Fruit fly (Drosophila melanogaster) whole organism, embryonic: ENCODE data around the gene CG43800.

Source experiments
- CG11085 ChIP-seq: fragments of 200-800 bp; sonication (Bioruptor generic); IDR thresholded peaks from 2 replicates; pipeline ENCODE4 v1.3.6; 2022; ENCODE audit warnings: missing biosample characterization, missing genetic modification characterization
- CG11560 ChIP-seq: fragments of 200-800 bp; sonication (Bioruptor generic); IDR thresholded peaks from 3 replicates; pipeline ENCODE4 v1.3.6; 2022; ENCODE audit warnings: missing biosample characterization, missing genetic modification characterization
- CG18262 ChIP-seq: fragments of 200-800 bp; optimal IDR thresholded peaks from 3 replicates; lab custom pipeline; 2019; ENCODE audit warnings: missing biosample characterization, mild to moderate bottlenecking, missing genetic modification characterization, moderate library complexity
- CG2199 ChIP-seq: fragments of 200-800 bp; sonication (Bioruptor generic); IDR thresholded peaks from 3 replicates; pipeline ENCODE4 v1.3.6; 2022; ENCODE audit warnings: missing biosample characterization, missing genetic modification characterization
- CG2712 ChIP-seq: fragments of 200-800 bp; optimal IDR thresholded peaks from 3 replicates; lab custom pipeline; 2019; ENCODE audit warnings: missing biosample characterization, mild to moderate bottlenecking, missing genetic modification characterization, moderate library complexity
- CG2875 ChIP-seq: fragments of 200-800 bp; sonication (Bioruptor generic); optimal IDR thresholded peaks from 2 replicates; lab custom pipeline; 2017; ENCODE audit warnings: missing biosample characterization, mild to moderate bottlenecking, missing genetic modification characterization, missing genetic modification reagents
- CG31224 ChIP-seq: fragments of 200-800 bp; sonication (Bioruptor generic); IDR thresholded peaks from 2 replicates; pipeline ENCODE4 v1.3.6; 2022; ENCODE audit warnings: missing biosample characterization, missing genetic modification characterization
- CG34376 ChIP-seq: fragments of 200-800 bp; sonication (Bioruptor generic); optimal IDR thresholded peaks from 2 replicates; lab custom pipeline; 2018; ENCODE audit warnings: missing biosample characterization, mild to moderate bottlenecking, missing genetic modification characterization
- CG4282 ChIP-seq: fragments of 200-800 bp; sonication (Bioruptor generic); optimal IDR thresholded peaks from 2 replicates; lab custom pipeline; 2016; ENCODE audit warnings: missing biosample characterization, missing genetic modification characterization
- CG7556 ChIP-seq: fragments of 200-800 bp; sonication (Bioruptor generic); optimal IDR thresholded peaks from 2 replicates; lab custom pipeline; 2017; ENCODE audit warnings: missing biosample characterization, mild to moderate bottlenecking, missing genetic modification characterization
- Deaf1 ChIP-seq: fragments of 200-800 bp; optimal IDR thresholded peaks from 3 replicates; lab custom pipeline; 2019; ENCODE audit warnings: missing biosample characterization, mild to moderate bottlenecking, missing genetic modification characterization, moderate library complexity
- Drgx ChIP-seq: fragments of 200-800 bp; sonication (Bioruptor generic); IDR thresholded peaks from 2 replicates; pipeline ENCODE4 v1.3.6; 2022; ENCODE audit warnings: missing biosample characterization, missing genetic modification characterization
- E2f1 ChIP-seq: fragments of 200-800 bp; sonication (Bioruptor generic); IDR thresholded peaks from 2 replicates; pipeline ENCODE4 v1.3.6; 2022; ENCODE audit warnings: missing biosample characterization, missing genetic modification characterization
- Ets65A ChIP-seq: fragments of 200-800 bp; sonication (Bioruptor generic); peaks from one replicate; lab custom pipeline; 2016; ENCODE audit warnings: missing biosample characterization, missing genetic modification characterization
- Hmr ChIP-seq: fragments of 200-800 bp; sonication (Bioruptor generic); optimal IDR thresholded peaks from 3 replicates; lab custom pipeline; 2017; ENCODE audit warnings: mild to moderate bottlenecking, missing biosample characterization, missing genetic modification reagents, missing genetic modification characterization
- Hmx ChIP-seq: fragments of 200-800 bp; sonication (Bioruptor generic); optimal IDR thresholded peaks from 2 replicates; lab custom pipeline; 2016; ENCODE audit warnings: missing biosample characterization, missing genetic modification characterization
- Hr78 ChIP-seq, 2 experiments: fragments of 200-800 bp in 1 of 2; fragments of >200 bp in 1 of 2; sonication (Bioruptor generic) in 1 of 2; optimal IDR thresholded peaks; 2 replicates each; lab custom pipeline; 2017 to 2019; ENCODE audit warnings: missing biosample characterization in 2 of 2, missing genetic modification characterization in 2 of 2, mild to moderate bottlenecking in 1 of 2, moderate library complexity in 1 of 2
- Meics ChIP-seq: fragments of 200-800 bp; sonication (Bioruptor generic); optimal IDR thresholded peaks from 2 replicates; lab custom pipeline; 2017; ENCODE audit warnings: missing biosample characterization, mild to moderate bottlenecking, missing genetic modification characterization
- Oaz ChIP-seq: fragments of 200-800 bp; sonication (Bioruptor generic); IDR thresholded peaks from 2 replicates; pipeline ENCODE4 v1.3.6; 2022; ENCODE audit warnings: missing biosample characterization, missing genetic modification characterization
- Optix ChIP-seq: fragments of 200-800 bp; sonication (Bioruptor generic); IDR thresholded peaks from 3 replicates; pipeline ENCODE4 v1.3.6; 2022; ENCODE audit warnings: missing biosample characterization, missing genetic modification characterization
- Pdp1 ChIP-seq, 2 experiments: fragments of 200-800 bp; sonication (Bioruptor generic); optimal IDR thresholded peaks; 3 replicates each; lab custom pipeline; 2016; ENCODE audit warnings: missing biosample characterization in 2 of 2, missing genetic modification characterization in 2 of 2, mild to moderate bottlenecking in 1 of 2, moderate library complexity in 1 of 2
- Sin3A ChIP-seq: fragments of >200 bp; optimal IDR thresholded peaks from 2 replicates; lab custom pipeline; 2018
- bsh ChIP-seq, 2 experiments: fragments of 200-800 bp; sonication (Bioruptor generic); optimal IDR thresholded peaks; 2 replicates each; lab custom pipeline; 2017 to 2018; ENCODE audit warnings: mild to moderate bottlenecking in 2 of 2, missing biosample characterization in 2 of 2, missing genetic modification characterization in 2 of 2, moderate library complexity in 1 of 2
- chif ChIP-seq, 2 experiments: fragments of 200-800 bp; sonication (Bioruptor generic); optimal IDR thresholded peaks; 3 replicates each; lab custom pipeline; 2016; ENCODE audit warnings: missing biosample characterization in 2 of 2, missing genetic modification characterization in 2 of 2
- crc ChIP-seq: fragments of 200-800 bp; sonication (Bioruptor generic); optimal IDR thresholded peaks from 2 replicates; lab custom pipeline; 2016; ENCODE audit warnings: missing biosample characterization, missing genetic modification characterization
- da ChIP-seq: fragments of 200-800 bp; sonication (Bioruptor generic); optimal IDR thresholded peaks from 2 replicates; lab custom pipeline; 2016; ENCODE audit warnings: missing biosample characterization, missing genetic modification characterization
- dati ChIP-seq: fragments of 200-800 bp; sonication (Bioruptor generic); IDR thresholded peaks from 2 replicates; pipeline ENCODE4 v1.3.6; 2022; ENCODE audit warnings: missing biosample characterization, missing genetic modification characterization
- exex ChIP-seq: fragments of 200-800 bp; sonication (Bioruptor generic); optimal IDR thresholded peaks from 4 replicates; lab custom pipeline; 2018; ENCODE audit warnings: missing biosample characterization, mild to moderate bottlenecking, missing genetic modification characterization, moderate library complexity
- gce ChIP-seq: fragments of 200-800 bp; sonication (Bioruptor generic); IDR thresholded peaks from 3 replicates; pipeline ENCODE4 v1.3.6; 2022; ENCODE audit warnings: missing biosample characterization, missing genetic modification characterization
- gem ChIP-seq: fragments of 200-800 bp; sonication (Bioruptor generic); optimal IDR thresholded peaks from 2 replicates; lab custom pipeline; 2019; ENCODE audit warnings: missing biosample characterization, mild to moderate bottlenecking, missing genetic modification characterization, moderate library complexity
- grn ChIP-seq: fragments of 200-800 bp; sonication (Bioruptor generic); optimal IDR thresholded peaks from 3 replicates; lab custom pipeline; 2017; ENCODE audit warnings: missing biosample characterization, missing genetic modification characterization
- gsb ChIP-seq: fragments of 200-800 bp; sonication (Bioruptor generic); IDR thresholded peaks from 2 replicates; pipeline ENCODE4 v1.3.6; 2022; ENCODE audit warnings: missing biosample characterization, missing genetic modification characterization
- hkb ChIP-seq, 2 experiments: fragments of 200-800 bp in 1 of 2; fragments of >200 bp in 1 of 2; sonication (Bioruptor generic) in 1 of 2; IDR thresholded peaks in 1 of 2; optimal IDR thresholded peaks in 1 of 2; 2 replicates each; pipeline versions ENCODE4 v1.3.6 to Lab custom; 2017 to 2022; ENCODE audit warnings: missing biosample characterization in 1 of 2, missing genetic modification characterization in 1 of 2
- hth ChIP-seq: fragments of >200 bp; optimal IDR thresholded peaks from 2 replicates; lab custom pipeline; 2017; ENCODE audit warnings: inconsistent platforms
- inv ChIP-seq: fragments of 200-800 bp; sonication (Bioruptor generic); IDR thresholded peaks from 2 replicates; pipeline ENCODE4 v1.3.6; 2022; ENCODE audit warnings: missing biosample characterization, missing genetic modification characterization; ENCODE audit not compliant: partially characterized antibody
- luna ChIP-seq: fragments of 200-800 bp; sonication (Bioruptor generic); optimal IDR thresholded peaks from 2 replicates; lab custom pipeline; 2016; ENCODE audit warnings: missing biosample characterization, missing genetic modification characterization
- mirr ChIP-seq: fragments of 200-800 bp; sonication (Bioruptor generic); optimal IDR thresholded peaks from 3 replicates; lab custom pipeline; 2018; ENCODE audit warnings: missing biosample characterization, mild to moderate bottlenecking, missing genetic modification characterization
- mld ChIP-seq: fragments of 200-800 bp; sonication (Bioruptor generic); IDR thresholded peaks from 3 replicates; pipeline ENCODE4 v1.3.6; 2022; ENCODE audit warnings: missing biosample characterization, missing genetic modification characterization; ENCODE audit not compliant: partially characterized antibody
- nom ChIP-seq: fragments of 200-800 bp; sonication (Bioruptor generic); optimal IDR thresholded peaks from 2 replicates; lab custom pipeline; 2017; ENCODE audit warnings: missing biosample characterization, missing genetic modification characterization, mild to moderate bottlenecking, moderate library complexity, missing genetic modification reagents
- oc ChIP-seq: fragments of 200-800 bp; sonication (Bioruptor generic); optimal IDR thresholded peaks from 2 replicates; lab custom pipeline; 2018; ENCODE audit warnings: missing biosample characterization, mild to moderate bottlenecking, missing genetic modification characterization, moderate library complexity
- otp ChIP-seq: fragments of 200-800 bp; sonication (Bioruptor generic); IDR thresholded peaks from 3 replicates; pipeline ENCODE4, ENCODE4 v1.3.6; 2022; ENCODE audit warnings: missing biosample characterization, missing genetic modification characterization
- pros ChIP-seq: fragments of 200-800 bp; sonication (Bioruptor generic); optimal IDR thresholded peaks from 3 replicates; lab custom pipeline; 2019; ENCODE audit warnings: missing biosample characterization, mild to moderate bottlenecking, missing genetic modification characterization, moderate library complexity
- sc ChIP-seq, 3 experiments: fragments of >200 bp in 2 of 3; fragments of 200-800 bp in 1 of 3; sonication (Bioruptor generic) in 1 of 3; optimal IDR thresholded peaks; 2 replicates in 2 of 3; 3 replicates in 1 of 3; lab custom pipeline; 2017; ENCODE audit warnings: mild to moderate bottlenecking in 1 of 3, missing biosample characterization in 1 of 3, missing genetic modification characterization in 1 of 3, missing genetic modification reagents in 1 of 3
- ssp ChIP-seq: fragments of 200-800 bp; sonication (Bioruptor generic); IDR thresholded peaks from 2 replicates; pipeline ENCODE4 v1.3.6; 2022; ENCODE audit warnings: missing biosample characterization, missing genetic modification characterization
- sug ChIP-seq: fragments of 200-800 bp; optimal IDR thresholded peaks from 2 replicates; lab custom pipeline; 2019; ENCODE audit warnings: missing biosample characterization, mild to moderate bottlenecking, missing genetic modification characterization, moderate library complexity
- tin ChIP-seq: fragments of 200-800 bp; sonication (Bioruptor generic); optimal IDR thresholded peaks from 3 replicates; lab custom pipeline; 2016; ENCODE audit warnings: missing biosample characterization, missing genetic modification characterization
- tx ChIP-seq: fragments of 200-800 bp; sonication (Bioruptor generic); optimal IDR thresholded peaks from 2 replicates; lab custom pipeline; 2016; ENCODE audit warnings: missing biosample characterization, missing genetic modification characterization
- z ChIP-seq: fragments of 200-800 bp; sonication (Bioruptor generic); IDR thresholded peaks from 3 replicates; pipeline ENCODE4 v1.3.6; 2022; ENCODE audit warnings: missing biosample characterization, missing genetic modification characterization

Gene CG43800

DNA sequence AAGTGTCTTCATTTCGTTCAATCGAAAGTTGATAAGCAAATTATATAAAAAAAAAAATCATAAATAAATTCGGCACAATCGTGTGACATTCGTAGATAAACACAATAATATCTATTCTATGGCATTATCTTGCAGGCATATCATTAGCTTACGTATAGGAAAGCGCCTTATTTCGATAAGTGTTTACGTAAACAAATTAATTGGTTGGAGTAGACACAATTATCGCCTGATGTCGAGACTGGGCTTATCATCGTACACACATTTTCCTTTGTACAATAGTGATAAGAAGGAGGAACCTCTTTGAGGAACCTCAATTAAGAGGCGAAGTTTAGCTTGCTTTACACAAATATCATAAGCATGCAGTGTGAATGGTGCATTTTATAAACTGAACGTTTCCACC is 17.7 kb downstream of the CG43800 start (continued):
- TF ChIP-seq CG4282 (GFP tag; lab: Kevin White, UChicago) (no peak), hkb (optimal IDR thresholded peaks at IDR 0.05; lab: Kevin White, UChicago) (no peak), hkb (GFP tag; IDR thresholded peaks at IDR 0.05; lab: Robert Waterston, UW) (0 out of 2 replicates have a peak, but pooled peaks have one; percentile 8), CG31224 (GFP tag; lab: Robert Waterston, UW) (no peak), tin (GFP tag; lab: Kevin White, UChicago) (no peak), CG34376 (GFP tag; lab: Kevin White, UChicago) (peak; percentile 75), hth (lab: Kevin White, UChicago) (no peak), E2f1 (no peak), grn (GFP tag; lab: Kevin White, UChicago) (peak; percentile 62), CG2199 (GFP tag; lab: Robert Waterston, UW) (peak; percentile 44; the same call in 1 of the 3 replicates), Meics (GFP tag; lab: Kevin White, UChicago) (no peak)

DNA sequence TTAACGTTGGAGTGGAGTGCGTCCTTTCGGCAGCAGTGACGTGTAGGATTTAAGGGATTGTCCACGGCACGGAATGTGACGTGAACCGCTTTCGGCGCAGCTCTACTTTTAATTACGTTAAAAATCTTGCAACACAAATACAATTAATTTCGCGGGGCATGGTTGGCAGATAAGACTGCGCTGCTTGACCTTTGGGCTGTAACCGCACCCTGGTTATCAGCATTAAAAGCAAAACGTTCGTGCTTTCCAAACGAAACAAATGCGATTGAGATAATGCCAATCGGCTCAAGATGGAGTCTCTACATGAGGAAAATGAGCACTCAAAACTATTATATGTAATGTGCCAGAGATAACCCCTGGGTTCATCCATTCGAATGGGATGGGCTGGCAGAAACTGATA is 19.1 kb downstream of the CG43800 start:
- no peak for TF ChIP-seq tx (GFP tag; lab: Kevin White, UChicago)
- TF ChIP-seq grn (GFP tag; lab: Kevin White, UChicago) = peak; percentile 5
- no peak for TF ChIP-seq CG18262 (tag; lab: Kevin White, UChicago)
- no peak for TF ChIP-seq inv (GFP tag; lab: Robert Waterston, UW)
- TF ChIP-seq Pdp1 (GFP tag; optimal IDR thresholded peaks at IDR 0.05; lab: Kevin White, UChicago) = peak in 1 of 2 experiments; percentile 10
- peak; percentile 25 for TF ChIP-seq sug (tag; lab: Kevin White, UChicago)
- TF ChIP-seq Sin3A = no peak
- peak in 1 of 2 experiments; percentile 25 for TF ChIP-seq Hr78 (GFP tag; optimal IDR thresholded peaks at IDR 0.05; lab: Kevin White, UChicago)
- no peak for TF ChIP-seq hkb (optimal IDR thresholded peaks at IDR 0.05; lab: Kevin White, UChicago)
- TF ChIP-seq hkb (GFP tag; IDR thresholded peaks at IDR 0.05; lab: Robert Waterston, UW) = no peak
- no peak for TF ChIP-seq sc (optimal IDR thresholded peaks at IDR 0.05; lab: Kevin White, UChicago)
- no peak for TF ChIP-seq sc (GFP tag; optimal IDR thresholded peaks at IDR 0.05; lab: Kevin White, UChicago)
- TF ChIP-seq gce (GFP tag; lab: Robert Waterston, UW) = no peak
- peak; percentile 32 for TF ChIP-seq Deaf1 (tag; lab: Kevin White, UChicago)
- TF ChIP-seq CG34376 (GFP tag; lab: Kevin White, UChicago) = peak; percentile 82
- TF ChIP-seq exex (tag; lab: Kevin White, UChicago) = peak; percentile 30
- no peak for TF ChIP-seq dati (GFP tag; lab: Robert Waterston, UW)
- TF ChIP-seq ssp (GFP tag; lab: Robert Waterston, UW) = no peak
- peak; percentile 43 for TF ChIP-seq mirr
- no peak for TF ChIP-seq Ets65A (GFP tag; lab: Kevin White, UChicago)
- TF ChIP-seq da (GFP tag; lab: Kevin White, UChicago) = no peak
- no peak for TF ChIP-seq CG7556
- no peak for TF ChIP-seq mld (GFP tag; lab: Robert Waterston, UW)
- TF ChIP-seq z (GFP tag; lab: Robert Waterston, UW) = no peak
- TF ChIP-seq CG11560 (tag; lab: Robert Waterston, UW) = no peak
- no peak for TF ChIP-seq chif (GFP tag; optimal IDR thresholded peaks at IDR 0.05; lab: Kevin White, UChicago)

DNA sequence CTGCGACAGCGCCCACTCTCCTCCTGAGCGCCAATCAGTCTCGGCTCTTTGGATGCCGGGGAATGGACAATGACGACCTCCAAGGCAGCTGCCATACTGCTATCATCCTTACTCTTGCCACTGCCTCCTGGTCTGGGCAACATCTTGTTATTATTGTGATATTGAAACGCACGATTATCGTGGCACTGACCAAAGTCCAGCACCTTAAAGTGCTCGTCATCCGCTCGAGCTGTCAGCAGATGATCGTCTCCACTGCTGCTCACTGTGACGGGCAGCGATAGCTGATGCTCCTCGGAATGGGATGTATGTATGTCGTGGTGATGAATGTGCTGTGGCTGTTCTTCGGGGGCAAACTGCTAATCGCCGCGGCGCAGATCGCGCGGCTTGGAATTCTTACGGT is 25.0 kb downstream of the CG43800 start:
- TF ChIP-seq pros (GFP tag; lab: Kevin White, UChicago) (no peak), Drgx (peak; percentile 33; the same call in 1 of the 2 replicates), oc (tag; lab: Kevin White, UChicago) (no peak), Hmx (GFP tag; lab: Kevin White, UChicago) (no peak), bsh (GFP tag; optimal IDR thresholded peaks at IDR 0.05; lab: Kevin White, UChicago) (peak in 1 of 2 experiments; percentile 41), CG2712 (tag; lab: Kevin White, UChicago) (no peak), Oaz (GFP tag; lab: Robert Waterston, UW) (no peak), CG2875 (no peak), otp (GFP tag; lab: Robert Waterston, UW) (no peak), gsb (GFP tag; lab: Robert Waterston, UW) (no peak), gem (tag; lab: Kevin White, UChicago) (no peak), CG11085 (GFP tag; lab: Robert Waterston, UW) (no peak), nom (GFP tag; lab: Kevin White, UChicago) (peak; percentile 88), luna (GFP tag; lab: Kevin White, UChicago) (no peak), crc (no peak), Optix (GFP tag; lab: Robert Waterston, UW) (no peak), Hmr (no peak)
